Worm (Caenorhabditis elegans) whole organism, L4 larva: ENCODE results near the gene F13E9.5.

Experiments
- F10B5.3 ChIP-seq: sonication (generic microtip); optimal IDR thresholded peaks from 2 replicates; lab custom pipeline; 2016; ENCODE audit warnings: mild to moderate bottlenecking, missing genetic modification characterization, missing compliant biosample characterization
- R02D3.7 ChIP-seq: fragments of 150-350 bp; sonication (generic microtip); optimal IDR thresholded peaks from 3 replicates; lab custom pipeline; 2014; ENCODE audit warnings: missing biosample characterization, missing genetic modification characterization
- Y5F2A.4 ChIP-seq: fragments of 200-800 bp; sonication (Bioruptor generic); optimal IDR thresholded peaks from 2 replicates; lab custom pipeline; 2018; ENCODE audit warnings: mild to moderate bottlenecking, missing genetic modification characterization, missing compliant biosample characterization
- ZK337.2 ChIP-seq: fragments of 200-800 bp; sonication (Bioruptor generic); IDR thresholded peaks from 2 replicates; pipeline ENCODE4 v1.3.6; 2022; ENCODE audit warnings: missing genetic modification reagents, missing genetic modification characterization, missing compliant biosample characterization
- ama-1 ChIP-seq: fragments of 150-350 bp; optimal IDR thresholded peaks from 2 replicates; lab custom pipeline; 2014; ENCODE audit warnings: inconsistent platforms, mixed read lengths
- ces-1 ChIP-seq: fragments of 150-350 bp; sonication (generic microtip); optimal IDR thresholded peaks from 4 replicates; lab custom pipeline; 2014; ENCODE audit warnings: missing biosample characterization, missing genetic modification reagents, missing genetic modification characterization
- dve-1 ChIP-seq: sonication (generic microtip); optimal IDR thresholded peaks from 2 replicates; lab custom pipeline; 2017; ENCODE audit warnings: antibody characterized with exemption, mild to moderate bottlenecking, missing genetic modification characterization, missing compliant biosample characterization; ENCODE audit not compliant: insufficient read depth
- fos-1 ChIP-seq: fragments of 150-350 bp; optimal IDR thresholded peaks from 2 replicates; lab custom pipeline; 2014; ENCODE audit warnings: missing biosample characterization, missing genetic modification characterization
- hif-1 ChIP-seq, 2 experiments: sonication (generic microtip); optimal IDR thresholded peaks; 2 replicates each; lab custom pipeline; 2016 to 2017; ENCODE audit warnings: missing compliant biosample characterization in 2 of 2, missing genetic modification characterization in 2 of 2, missing genetic modification reagents in 2 of 2, missing genotype in 2 of 2, mild to moderate bottlenecking in 1 of 2
- nhr-11 ChIP-seq: fragments of 150-350 bp; optimal IDR thresholded peaks from 2 replicates; lab custom pipeline; 2014; ENCODE audit warnings: missing biosample characterization, missing genetic modification characterization
- nhr-76 ChIP-seq: fragments of 150-350 bp; optimal IDR thresholded peaks from 2 replicates; lab custom pipeline; 2014; ENCODE audit warnings: missing biosample characterization, missing genetic modification characterization
- snpc-4 ChIP-seq: fragments of 150-350 bp; optimal IDR thresholded peaks from 2 replicates; lab custom pipeline; 2014; ENCODE audit warnings: missing biosample characterization, missing genetic modification characterization
- zag-1 ChIP-seq: fragments of 150-350 bp; optimal IDR thresholded peaks from 2 replicates; lab custom pipeline; 2014; ENCODE audit warnings: missing biosample characterization, missing genetic modification characterization

- no peak for TF ChIP-seq Y5F2A.4
- no peak for TF ChIP-seq ces-1 (GFP tag; lab: Kevin White, UChicago)
- no peak for TF ChIP-seq zag-1 (tag; lab: Kevin White, UChicago)
- TF ChIP-seq nhr-11 (tag; lab: Kevin White, UChicago) = no peak
- no peak for TF ChIP-seq ama-1 (lab: Kevin White, UChicago)
- no peak for TF ChIP-seq ZK337.2 (GFP tag; lab: Robert Waterston, UW)
- no peak for TF ChIP-seq nhr-76 (tag; lab: Kevin White, UChicago)
- no peak for TF ChIP-seq R02D3.7 (tag; lab: Kevin White, UChicago)
- TF ChIP-seq F10B5.3 (tag; lab: Kevin White, UChicago) = no peak
- TF ChIP-seq fos-1 (tag; lab: Kevin White, UChicago) = no peak
- TF ChIP-seq hif-1 (tag; optimal IDR thresholded peaks at IDR 0.05; lab: Kevin White, UChicago) = no peak
- no peak for TF ChIP-seq snpc-4 (tag; lab: Kevin White, UChicago)
- peak; percentile 77 for TF ChIP-seq dve-1
Measured at ce11 chrIV:10909708-10910107, 25.5 kb upstream of the F13E9.5 start, which contains the start of gene pyk-2.
